Worm (Caenorhabditis elegans) whole organism, young adult: ENCODE results near the gene R151.1.

Source experiments
- B0035.1 ChIP-seq: sonication (generic microtip); optimal IDR thresholded peaks from 2 replicates; lab custom pipeline; 2016; ENCODE audit warnings: missing genetic modification characterization, mild to moderate bottlenecking, missing compliant biosample characterization, missing genotype, missing genetic modification reagents
- F33H1.4 ChIP-seq: fragments of 200-800 bp; sonication (Bioruptor generic); IDR thresholded peaks from 2 replicates; pipeline ENCODE4 v1.3.6; 2022; ENCODE audit warnings: missing genetic modification reagents, missing genetic modification characterization, missing compliant biosample characterization
- F52B5.7 ChIP-seq: sonication (generic microtip); optimal IDR thresholded peaks from 2 replicates; lab custom pipeline; 2016; ENCODE audit warnings: mild to moderate bottlenecking, missing genetic modification characterization, missing compliant biosample characterization
- F57C9.4 ChIP-seq: sonication (generic microtip); optimal IDR thresholded peaks from 2 replicates; lab custom pipeline; 2017; ENCODE audit warnings: mild to moderate bottlenecking, missing genetic modification characterization, missing compliant biosample characterization
- Y56A3A.18 ChIP-seq: fragments of 200-800 bp; sonication (Bioruptor generic); IDR thresholded peaks from 2 replicates; pipeline ENCODE4 v1.3.6; 2022; ENCODE audit warnings: missing genetic modification reagents, missing genetic modification characterization, missing compliant biosample characterization
- aptf-2 ChIP-seq: fragments of 200-800 bp; sonication (Bioruptor generic); conservative IDR thresholded peaks from 2 replicates; pipeline ENCODE4 v1.3.6; 2022; ENCODE audit warnings: missing genetic modification reagents, missing genetic modification characterization, missing compliant biosample characterization
- atf-7 ChIP-seq: sonication (generic microtip); optimal IDR thresholded peaks from 2 replicates; lab custom pipeline; 2017; ENCODE audit warnings: mild to moderate bottlenecking, missing genetic modification characterization, missing compliant biosample characterization
- bed-1 ChIP-seq: fragments of 200-800 bp; sonication (Bioruptor generic); IDR thresholded peaks from 2 replicates; pipeline ENCODE4 v1.3.6; 2022; ENCODE audit warnings: missing genetic modification reagents, missing genetic modification characterization, missing compliant biosample characterization
- cebp-2 ChIP-seq: fragments of 200-800 bp; sonication (Bioruptor generic); IDR thresholded peaks from 2 replicates; pipeline ENCODE4 v1.3.6; 2022; ENCODE audit warnings: missing genetic modification characterization, missing compliant biosample characterization
- ceh-100 ChIP-seq: fragments of 200-800 bp; sonication (Bioruptor generic); IDR thresholded peaks from 2 replicates; pipeline ENCODE4 v1.3.6; 2022; ENCODE audit warnings: missing genetic modification reagents, missing genetic modification characterization, missing compliant biosample characterization
- dpff-1 ChIP-seq: sonication (generic microtip); optimal IDR thresholded peaks from 2 replicates; lab custom pipeline; 2017; ENCODE audit warnings: mild to moderate bottlenecking, missing genetic modification characterization, missing compliant biosample characterization
- efl-1 ChIP-seq: fragments of 150-350 bp; optimal IDR thresholded peaks from 2 replicates; lab custom pipeline; 2014; ENCODE audit warnings: missing biosample characterization, missing genetic modification reagents, missing genetic modification characterization
- egrh-3 ChIP-seq: fragments of 200-800 bp; sonication (Bioruptor generic); IDR thresholded peaks from 2 replicates; pipeline ENCODE4 v1.3.6; 2022; ENCODE audit warnings: missing genetic modification reagents, missing genetic modification characterization, missing compliant biosample characterization
- him-1 ChIP-seq: sonication (generic microtip); optimal IDR thresholded peaks from 2 replicates; lab custom pipeline; 2016; ENCODE audit warnings: missing genotype, missing genetic modification reagents, missing genetic modification characterization, missing compliant biosample characterization
- lag-1 ChIP-seq: fragments of 200-800 bp; sonication (Bioruptor generic); IDR thresholded peaks from 2 replicates; pipeline ENCODE4 v1.3.6; 2022; ENCODE audit warnings: missing genetic modification reagents, missing genetic modification characterization, missing compliant biosample characterization
- mxl-1 ChIP-seq: sonication (generic microtip); optimal IDR thresholded peaks from 2 replicates; lab custom pipeline; 2016; ENCODE audit warnings: missing genetic modification characterization, missing compliant biosample characterization
- nfyb-1 ChIP-seq: fragments of 200-800 bp; sonication (Bioruptor generic); IDR thresholded peaks from 2 replicates; pipeline ENCODE4 v1.3.6; 2022; ENCODE audit warnings: missing genetic modification reagents, missing genetic modification characterization, missing compliant biosample characterization
- nhr-27 ChIP-seq: fragments of 200-800 bp; sonication (Bioruptor generic); optimal IDR thresholded peaks from 2 replicates; lab custom pipeline; 2018; ENCODE audit warnings: mild to moderate bottlenecking, missing genetic modification characterization, moderate library complexity, missing compliant biosample characterization
- rec-8 ChIP-seq, 2 experiments: sonication (generic microtip); optimal IDR thresholded peaks; 2 replicates each; lab custom pipeline; 2016; ENCODE audit warnings: mild to moderate bottlenecking in 2 of 2, missing genetic modification characterization in 2 of 2, missing genetic modification reagents in 2 of 2, missing genotype in 2 of 2, missing biosample characterization in 1 of 2, missing compliant biosample characterization in 1 of 2, moderate library complexity in 1 of 2
- rpc-1 ChIP-seq, 2 experiments: fragments of 150-350 bp in 1 of 2; sonication (generic microtip) in 1 of 2; optimal IDR thresholded peaks; 2 replicates each; lab custom pipeline; 2014 to 2018; ENCODE audit warnings: missing biosample characterization in 1 of 2, missing genetic modification characterization in 1 of 2, missing genetic modification reagents in 1 of 2, missing genotype in 1 of 2
- sdz-38 ChIP-seq: sonication (generic microtip); optimal IDR thresholded peaks from 2 replicates; lab custom pipeline; 2016; ENCODE audit warnings: missing genotype, missing genetic modification characterization, missing compliant biosample characterization
- snpc-1.1 ChIP-seq: sonication (generic microtip); optimal IDR thresholded peaks from 2 replicates; lab custom pipeline; 2017; ENCODE audit warnings: missing genetic modification characterization, mild to moderate bottlenecking, missing compliant biosample characterization, antibody characterized with exemption, moderate library complexity, missing genotype, missing genetic modification reagents; ENCODE audit not compliant: insufficient read depth
- zim-3 ChIP-seq: sonication (generic microtip); optimal IDR thresholded peaks from 2 replicates; lab custom pipeline; 2017; ENCODE audit warnings: mild to moderate bottlenecking, missing genetic modification characterization, moderate library complexity, missing compliant biosample characterization
- ztf-22 ChIP-seq: fragments of 200-800 bp; sonication (Bioruptor generic); optimal IDR thresholded peaks from 2 replicates; lab custom pipeline; 2018; ENCODE audit warnings: mild to moderate bottlenecking, missing genetic modification characterization, moderate library complexity, missing compliant biosample characterization
- ztf-26 ChIP-seq: sonication (generic microtip); optimal IDR thresholded peaks from 2 replicates; lab custom pipeline; 2017; ENCODE audit warnings: missing genetic modification characterization, missing compliant biosample characterization

R151.1 gene

DNA sequence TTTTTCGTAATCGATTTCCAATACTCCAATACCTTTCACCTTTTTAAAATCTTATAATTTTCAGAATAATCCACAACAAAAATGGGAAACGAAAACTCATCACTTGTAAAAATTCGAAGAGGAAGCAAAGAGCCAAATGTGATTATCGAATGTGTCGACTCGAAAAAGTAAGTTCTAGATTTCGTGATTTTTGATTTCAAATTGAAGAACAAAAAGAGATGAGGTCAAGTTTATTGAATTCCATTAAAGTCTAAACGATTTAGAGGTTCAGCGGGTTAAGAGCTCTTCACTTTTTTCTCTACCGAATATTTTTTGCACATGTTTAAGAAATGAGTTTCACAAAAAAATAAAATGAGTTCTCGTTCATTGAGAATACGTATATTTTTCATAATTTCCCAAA, 42.6 kb downstream of the R151.1 start, which contains the start of gene B0361.4:
B0361.4 (plus strand) TSS at position 61 of the 400 bp plus-strand sequence.
- no peak for TF ChIP-seq zim-3 (tag; lab: Kevin White, UChicago)
- TF ChIP-seq nhr-27 (tag; lab: Kevin White, UChicago) = no peak
- TF ChIP-seq aptf-2 (GFP tag; lab: Robert Waterston, UW) = no peak
- TF ChIP-seq F57C9.4 (tag; lab: Kevin White, UChicago) = no peak

DNA sequence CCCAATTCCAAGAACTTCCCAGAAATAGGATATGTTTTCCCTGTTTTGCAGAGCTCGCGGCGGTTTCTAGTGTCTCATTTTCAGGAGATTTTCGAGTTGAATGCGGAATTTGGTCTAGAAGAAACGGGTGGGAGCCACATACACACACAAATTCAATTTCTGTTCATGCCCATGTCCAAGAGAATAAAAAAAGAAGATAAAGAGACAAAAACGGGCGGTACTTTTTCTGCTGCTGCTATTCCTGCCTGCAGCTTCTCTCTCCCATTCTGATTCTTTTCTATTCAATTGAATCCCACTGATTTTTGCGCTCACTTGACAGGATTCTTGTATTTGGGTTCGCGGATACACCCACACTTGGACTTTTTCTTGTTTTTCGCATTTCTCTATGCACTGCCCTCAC, 46.3 kb downstream of the R151.1 start:
- TF ChIP-seq cebp-2 (no peak), efl-1 (GFP tag; lab: Kevin White, UChicago) (no peak), dpff-1 (tag; lab: Kevin White, UChicago) (no peak), rec-8 (tag; optimal IDR thresholded peaks at IDR 0.05; lab: Kevin White, UChicago) (no peak), atf-7 (tag; lab: Kevin White, UChicago) (no peak), snpc-1.1 (no peak), bed-1 (GFP tag; lab: Robert Waterston, UW) (no peak), nfyb-1 (no peak), F33H1.4 (GFP tag; lab: Robert Waterston, UW) (no peak), F52B5.7 (tag; lab: Kevin White, UChicago) (no peak), Y56A3A.18 (GFP tag; lab: Robert Waterston, UW) (no peak)

DNA sequence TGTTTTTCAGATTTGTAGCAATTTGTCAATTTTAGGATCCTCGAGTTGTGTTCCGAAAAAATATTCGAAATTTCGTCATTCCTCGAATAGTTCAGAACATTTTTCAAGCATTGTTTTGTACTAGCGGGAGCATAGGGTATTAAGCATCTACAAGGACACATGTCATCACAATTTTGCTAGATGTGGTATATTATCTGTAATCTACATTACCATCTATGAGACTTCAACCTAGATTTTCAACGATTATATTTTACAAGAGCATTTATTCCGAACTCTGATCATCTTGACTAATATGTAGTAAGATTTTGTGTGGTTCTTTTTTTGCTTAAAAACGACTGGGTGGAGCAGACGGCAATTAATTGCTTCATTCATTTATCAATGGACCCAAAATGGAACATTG, 46.7 kb downstream of the R151.1 start:
- TF ChIP-seq egrh-3 (GFP tag; lab: Robert Waterston, UW) (no peak), lag-1 (GFP tag; lab: Robert Waterston, UW) (no peak), him-1 (no peak), B0035.1 (tag; lab: Kevin White, UChicago) (no peak), ztf-22 (GFP tag; lab: Kevin White, UChicago) (no peak), F33H1.4 (GFP tag; lab: Robert Waterston, UW) (no peak), ceh-100 (GFP tag; lab: Robert Waterston, UW) (no peak), mxl-1 (tag; lab: Kevin White, UChicago) (no peak), sdz-38 (tag; lab: Kevin White, UChicago) (no peak), ztf-26 (tag; lab: Kevin White, UChicago) (no peak), rpc-1 (optimal IDR thresholded peaks at IDR 0.05; lab: Kevin White, UChicago) (no peak), rpc-1 (tag; optimal IDR thresholded peaks at IDR 0.05; lab: Kevin White, UChicago) (no peak)
